Worm (Caenorhabditis elegans) whole organism, L3 larva: ENCODE data around the gene F53A9.9.
A peak's percentile ranks its signal among the peaks of the same experiment; 100 is the strongest.

Source experiments
- R02D3.7 ChIP-seq: fragments of 150-350 bp; optimal IDR thresholded peaks from 2 replicates; lab custom pipeline; 2014; ENCODE audit warnings: missing biosample characterization, missing genetic modification characterization
- aly-2 ChIP-seq: fragments of 150-350 bp; optimal IDR thresholded peaks from 2 replicates; lab custom pipeline; 2014; ENCODE audit warnings: missing biosample characterization, missing genetic modification characterization
- ceh-16 ChIP-seq: sonication (generic microtip); optimal IDR thresholded peaks from 2 replicates; lab custom pipeline; 2017; ENCODE audit warnings: missing biosample characterization, missing genetic modification characterization
- ceh-82 ChIP-seq: fragments of 150-350 bp; optimal IDR thresholded peaks from 2 replicates; lab custom pipeline; 2014; ENCODE audit warnings: missing biosample characterization, missing genetic modification characterization
- egl-27 ChIP-seq: sonication (generic microtip); optimal IDR thresholded peaks from 4 replicates; lab custom pipeline; 2017; ENCODE audit warnings: missing biosample characterization, missing genetic modification reagents, missing genetic modification characterization
- egl-5 ChIP-seq: fragments of 150-350 bp; optimal IDR thresholded peaks from 2 replicates; lab custom pipeline; 2017; ENCODE audit warnings: missing biosample characterization, missing genetic modification reagents, missing genetic modification characterization, inconsistent platforms
- elt-1 ChIP-seq: fragments of 150-350 bp; optimal IDR thresholded peaks from 2 replicates; lab custom pipeline; 2014; ENCODE audit warnings: missing biosample characterization, missing genetic modification characterization
- elt-2 ChIP-seq: sonication (generic microtip); optimal IDR thresholded peaks from 2 replicates; lab custom pipeline; 2016; ENCODE audit warnings: missing genetic modification reagents, mild to moderate bottlenecking, missing genetic modification characterization, missing compliant biosample characterization
- fos-1 ChIP-seq: fragments of 150-350 bp; optimal IDR thresholded peaks from 2 replicates; lab custom pipeline; 2014; ENCODE audit warnings: missing biosample characterization, missing genetic modification characterization
- hmg-11 ChIP-seq: sonication (generic microtip); optimal IDR thresholded peaks from 2 replicates; lab custom pipeline; 2016; ENCODE audit warnings: missing genetic modification characterization, missing compliant biosample characterization
- jun-1 ChIP-seq: fragments of 150-350 bp; optimal IDR thresholded peaks from 2 replicates; lab custom pipeline; 2014; ENCODE audit warnings: missing biosample characterization, missing genetic modification reagents, missing genetic modification characterization
- lin-15B ChIP-seq: fragments of 150-350 bp; optimal IDR thresholded peaks from 2 replicates; lab custom pipeline; 2014; ENCODE audit warnings: missing biosample characterization, missing genetic modification characterization
- lin-39 ChIP-seq: fragments of 150-350 bp; optimal IDR thresholded peaks from 2 replicates; lab custom pipeline; 2018; ENCODE audit warnings: missing biosample characterization, missing genetic modification reagents, missing genetic modification characterization
- lsy-12 ChIP-seq: sonication (generic microtip); optimal IDR thresholded peaks from 2 replicates; lab custom pipeline; 2016; ENCODE audit warnings: mild to moderate bottlenecking, missing genetic modification characterization, missing compliant biosample characterization
- mdl-1 ChIP-seq: fragments of 150-350 bp; optimal IDR thresholded peaks from 2 replicates; lab custom pipeline; 2014; ENCODE audit warnings: missing biosample characterization, missing genetic modification characterization
- nhr-11 ChIP-seq: fragments of 150-350 bp; optimal IDR thresholded peaks from 2 replicates; lab custom pipeline; 2014; ENCODE audit warnings: missing biosample characterization, missing genetic modification characterization
- nhr-12 ChIP-seq: fragments of 150-350 bp; optimal IDR thresholded peaks from 2 replicates; lab custom pipeline; 2014; ENCODE audit warnings: missing biosample characterization, missing genetic modification characterization
- nhr-23 ChIP-seq: fragments of 150-350 bp; optimal IDR thresholded peaks from 2 replicates; lab custom pipeline; 2014; ENCODE audit warnings: missing biosample characterization, missing genetic modification reagents, missing genetic modification characterization
- nhr-237 ChIP-seq: fragments of 150-350 bp; optimal IDR thresholded peaks from 2 replicates; lab custom pipeline; 2014; ENCODE audit warnings: missing biosample characterization, missing genetic modification characterization
- nhr-43 ChIP-seq: sonication (generic microtip); optimal IDR thresholded peaks from 2 replicates; lab custom pipeline; 2016; ENCODE audit warnings: mild to moderate bottlenecking, missing genetic modification characterization, missing compliant biosample characterization; ENCODE audit not compliant: poor library complexity, severe bottlenecking
- nhr-67 ChIP-seq: fragments of 150-350 bp; optimal IDR thresholded peaks from 2 replicates; lab custom pipeline; 2014; ENCODE audit warnings: missing biosample characterization, missing genetic modification characterization
- pha-4 ChIP-seq: fragments of 150-350 bp; optimal IDR thresholded peaks from 2 replicates; lab custom pipeline; 2014; ENCODE audit warnings: missing biosample characterization, missing genetic modification reagents, missing genetic modification characterization
- pqm-1 ChIP-seq: fragments of 150-350 bp; optimal IDR thresholded peaks from 2 replicates; lab custom pipeline; 2017; ENCODE audit warnings: missing biosample characterization, missing genetic modification characterization, inconsistent platforms
- sea-2 ChIP-seq: fragments of 150-350 bp; sonication (generic microtip); optimal IDR thresholded peaks from 4 replicates; lab custom pipeline; 2014; ENCODE audit warnings: missing biosample characterization, missing genetic modification reagents, missing genetic modification characterization
- snpc-4 ChIP-seq: fragments of 150-350 bp; optimal IDR thresholded peaks from 2 replicates; lab custom pipeline; 2014; ENCODE audit warnings: missing biosample characterization, missing genetic modification characterization
- tbx-2 ChIP-seq: sonication (generic microtip); optimal IDR thresholded peaks from 2 replicates; lab custom pipeline; 2016; ENCODE audit warnings: mild to moderate bottlenecking, missing genetic modification characterization, missing compliant biosample characterization
- unc-62 ChIP-seq: fragments of 150-350 bp; sonication (generic microtip); optimal IDR thresholded peaks from 4 replicates; lab custom pipeline; 2014; ENCODE audit warnings: missing biosample characterization, missing genetic modification reagents, missing genetic modification characterization
- ztf-4 ChIP-seq: fragments of 150-350 bp; optimal IDR thresholded peaks from 2 replicates; lab custom pipeline; 2014; ENCODE audit warnings: missing biosample characterization, missing genetic modification characterization

The F53A9.9 gene

ce11 chrX:8674514-8674913 lies 46.0 kb downstream of the F53A9.9 start:
- TF ChIP-seq pha-4 (tag; lab: Kevin White, UChicago): peak; percentile 79
- peak; percentile 81 for TF ChIP-seq elt-2 (tag; lab: Kevin White, UChicago)
- no peak for TF ChIP-seq ztf-4 (tag; lab: Kevin White, UChicago)
- TF ChIP-seq pqm-1 (tag; lab: Kevin White, UChicago): peak; percentile 81
- no peak for TF ChIP-seq nhr-67 (tag; lab: Kevin White, UChicago)
- TF ChIP-seq nhr-23: no peak
- no peak for TF ChIP-seq R02D3.7 (tag; lab: Kevin White, UChicago)
- no peak for TF ChIP-seq lin-39 (tag; lab: Kevin White, UChicago)
- TF ChIP-seq nhr-43 (tag; lab: Kevin White, UChicago): peak; percentile 14
- TF ChIP-seq nhr-11 (tag; lab: Kevin White, UChicago): no peak
- TF ChIP-seq mdl-1 (tag; lab: Kevin White, UChicago): peak; percentile 44
- TF ChIP-seq elt-1: no peak
- TF ChIP-seq ceh-82 (tag; lab: Kevin White, UChicago): no peak
- TF ChIP-seq sea-2 (GFP tag; lab: Kevin White, UChicago): no peak
- TF ChIP-seq jun-1: peak; percentile 2
- TF ChIP-seq ceh-16 (tag; lab: Kevin White, UChicago): no peak
- TF ChIP-seq lsy-12 (tag; lab: Kevin White, UChicago): no peak
- TF ChIP-seq aly-2: no peak
- no peak for TF ChIP-seq tbx-2 (tag; lab: Kevin White, UChicago)
- TF ChIP-seq fos-1 (tag; lab: Kevin White, UChicago): no peak
- TF ChIP-seq hmg-11 (tag; lab: Kevin White, UChicago): no peak
- no peak for TF ChIP-seq unc-62 (GFP tag; lab: Kevin White, UChicago)
- TF ChIP-seq egl-27 (tag; lab: Kevin White, UChicago): no peak
- TF ChIP-seq egl-5 (tag; lab: Kevin White, UChicago): no peak
- no peak for TF ChIP-seq nhr-12 (tag; lab: Kevin White, UChicago)
- TF ChIP-seq snpc-4 (tag; lab: Kevin White, UChicago): no peak

- TF ChIP-seq lin-15B (tag; lab: Kevin White, UChicago) (no peak), nhr-237 (tag; lab: Kevin White, UChicago) (no peak)
- TF ChIP-seq, all 47 proteins: peak for 0
Observed at ce11 chrX:8672760-8673159, 47.8 kb downstream of the F53A9.9 start, which contains the start of the genes K09E2.2 and K09E2.3. TSS of gene K09E2.2 (plus strand) at chrX:8673060. TSS of gene K09E2.3 (plus strand) at chrX:8673084.
